Fruit fly (Drosophila melanogaster) whole organism, prepupa: Measurements from ENCODE around the gene APC4.

ENCODE experiments used
- Blimp-1 ChIP-seq: fragments of 200-800 bp; sonication (Bioruptor generic); optimal IDR thresholded peaks from 3 replicates; lab custom pipeline; 2017; ENCODE audit warnings: missing biosample characterization, missing genetic modification characterization, mild to moderate bottlenecking, moderate library complexity, missing genetic modification reagents
- CG11294 ChIP-seq: fragments of 200-800 bp; sonication (Bioruptor generic); IDR thresholded peaks from 2 replicates; pipeline ENCODE4 v1.3.6; 2022; ENCODE audit warnings: missing biosample characterization, missing genetic modification characterization
- CG11902 ChIP-seq: fragments of 200-800 bp; sonication (Bioruptor generic); optimal IDR thresholded peaks from 3 replicates; lab custom pipeline; 2016; ENCODE audit warnings: missing biosample characterization, missing genetic modification characterization
- CG1621 ChIP-seq: fragments of 200-800 bp; sonication (Bioruptor generic); optimal IDR thresholded peaks from 3 replicates; lab custom pipeline; 2018; ENCODE audit warnings: missing biosample characterization, mild to moderate bottlenecking, missing genetic modification characterization
- CG16779 ChIP-seq: fragments of 200-800 bp; sonication (Bioruptor generic); optimal IDR thresholded peaks from 3 replicates; lab custom pipeline; 2017; ENCODE audit warnings: missing biosample characterization, mild to moderate bottlenecking, missing genetic modification characterization
- CG34406 ChIP-seq: fragments of 200-800 bp; sonication (Bioruptor generic); optimal IDR thresholded peaks from 3 replicates; lab custom pipeline; 2016; ENCODE audit warnings: missing biosample characterization, missing genetic modification characterization
- CG3919 ChIP-seq: fragments of 200-800 bp; sonication (Bioruptor generic); optimal IDR thresholded peaks from 3 replicates; lab custom pipeline; 2016; ENCODE audit warnings: missing biosample characterization, missing genetic modification characterization
- CG4318 ChIP-seq: fragments of 200-800 bp; sonication (Bioruptor generic); optimal IDR thresholded peaks from 3 replicates; lab custom pipeline; 2017; ENCODE audit warnings: missing biosample characterization, mild to moderate bottlenecking, missing genetic modification characterization
- CG6163 ChIP-seq: fragments of 200-800 bp; sonication (Bioruptor generic); IDR thresholded peaks from 3 replicates; pipeline ENCODE4 v1.3.6; 2022; ENCODE audit warnings: missing biosample characterization, missing genetic modification characterization
- CG6792 ChIP-seq: fragments of 200-800 bp; sonication (Bioruptor generic); optimal IDR thresholded peaks from 3 replicates; lab custom pipeline; 2016; ENCODE audit warnings: missing biosample characterization, missing genetic modification characterization
- CG6808 ChIP-seq: fragments of 200-800 bp; sonication (Bioruptor generic); optimal IDR thresholded peaks from 3 replicates; lab custom pipeline; 2017; ENCODE audit warnings: missing biosample characterization, missing genetic modification characterization, mild to moderate bottlenecking, moderate library complexity, missing genetic modification reagents
- CG6854 ChIP-seq: fragments of 200-800 bp; sonication (Bioruptor generic); optimal IDR thresholded peaks from 2 replicates; lab custom pipeline; 2017; ENCODE audit warnings: missing biosample characterization, mild to moderate bottlenecking, missing genetic modification characterization
- CG7368 ChIP-seq: fragments of 200-800 bp; sonication (Bioruptor generic); optimal IDR thresholded peaks from 3 replicates; lab custom pipeline; 2016; ENCODE audit warnings: missing biosample characterization, missing genetic modification characterization
- CG8319 ChIP-seq: fragments of 200-800 bp; sonication (Bioruptor generic); optimal IDR thresholded peaks from 3 replicates; lab custom pipeline; 2016; ENCODE audit warnings: missing biosample characterization, missing genetic modification characterization
- CG8632 ChIP-seq: fragments of 200-800 bp; sonication (Bioruptor generic); optimal IDR thresholded peaks from 3 replicates; lab custom pipeline; 2016; ENCODE audit warnings: missing biosample characterization, missing genetic modification characterization
- CG9139 ChIP-seq: fragments of 200-800 bp; sonication (Bioruptor generic); optimal IDR thresholded peaks from 3 replicates; lab custom pipeline; 2017; ENCODE audit warnings: missing biosample characterization, mild to moderate bottlenecking, missing genetic modification characterization
- Eip78C ChIP-seq: fragments of 200-800 bp; sonication (Bioruptor generic); peaks from one replicate; lab custom pipeline; 2016; ENCODE audit warnings: missing biosample characterization, missing genetic modification characterization
- Eip93F ChIP-seq: fragments of 200-800 bp; sonication (Bioruptor generic); optimal IDR thresholded peaks from 2 replicates; lab custom pipeline; 2016; ENCODE audit warnings: missing biosample characterization, mild to moderate bottlenecking, missing genetic modification characterization
- Ets21C ChIP-seq: fragments of 200-800 bp; sonication (Bioruptor generic); optimal IDR thresholded peaks from 3 replicates; lab custom pipeline; 2016; ENCODE audit warnings: missing biosample characterization, missing genetic modification characterization
- Ets96B ChIP-seq: fragments of 200-800 bp; optimal IDR thresholded peaks from 2 replicates; lab custom pipeline; 2019; ENCODE audit warnings: missing biosample characterization, mild to moderate bottlenecking, missing genetic modification characterization, moderate library complexity
- Gug ChIP-seq: fragments of 200-800 bp; sonication (Bioruptor generic); IDR thresholded peaks from 2 replicates; pipeline ENCODE4 v1.3.6; 2022; ENCODE audit warnings: missing biosample characterization, missing genetic modification characterization
- Hr38 ChIP-seq: sonication (Bioruptor generic); optimal IDR thresholded peaks from 2 replicates; lab custom pipeline; 2016; ENCODE audit warnings: missing biosample characterization, missing genetic modification characterization
- Hr39 ChIP-seq: fragments of 200-800 bp; sonication (Bioruptor generic); optimal IDR thresholded peaks from 2 replicates; lab custom pipeline; 2016; ENCODE audit warnings: missing biosample characterization, missing genetic modification characterization
- Hr4 ChIP-seq: fragments of 200-800 bp; sonication (Bioruptor generic); optimal IDR thresholded peaks from 3 replicates; lab custom pipeline; 2016; ENCODE audit warnings: missing biosample characterization, missing genetic modification characterization
- Lpt ChIP-seq: fragments of 200-800 bp; sonication (Bioruptor generic); optimal IDR thresholded peaks from 3 replicates; lab custom pipeline; 2016; ENCODE audit warnings: missing biosample characterization, missing genetic modification characterization
- Met ChIP-seq: fragments of 200-800 bp; sonication (Bioruptor generic); optimal IDR thresholded peaks from 3 replicates; lab custom pipeline; 2016; ENCODE audit warnings: missing biosample characterization, missing genetic modification characterization
- OdsH ChIP-seq: fragments of 200-800 bp; sonication (Bioruptor generic); optimal IDR thresholded peaks from 3 replicates; lab custom pipeline; 2016; ENCODE audit warnings: missing biosample characterization, missing genetic modification characterization
- Sox102F ChIP-seq: fragments of 200-800 bp; sonication (Bioruptor generic); optimal IDR thresholded peaks from 2 replicates; lab custom pipeline; 2016; ENCODE audit warnings: missing biosample characterization, mild to moderate bottlenecking, missing genetic modification characterization
- Sox15 ChIP-seq: fragments of 200-800 bp; sonication (Bioruptor generic); optimal IDR thresholded peaks from 3 replicates; lab custom pipeline; 2016; ENCODE audit warnings: missing biosample characterization, missing genetic modification characterization
- acj6 ChIP-seq: fragments of 200-800 bp; sonication (Bioruptor generic); optimal IDR thresholded peaks from 3 replicates; lab custom pipeline; 2016; ENCODE audit warnings: missing biosample characterization, missing genetic modification characterization
- cyc ChIP-seq: fragments of 200-800 bp; sonication (Bioruptor generic); optimal IDR thresholded peaks from 3 replicates; lab custom pipeline; 2016; ENCODE audit warnings: missing biosample characterization, missing genetic modification characterization
- dsx ChIP-seq: fragments of 200-800 bp; optimal IDR thresholded peaks from 3 replicates; lab custom pipeline; 2019; ENCODE audit warnings: missing biosample characterization, mild to moderate bottlenecking, missing genetic modification characterization, moderate library complexity; ENCODE audit not compliant: poor library complexity, severe bottlenecking
- fd59A ChIP-seq: fragments of 200-800 bp; sonication (Bioruptor generic); optimal IDR thresholded peaks from 2 replicates; lab custom pipeline; 2017; ENCODE audit warnings: missing biosample characterization, mild to moderate bottlenecking, missing genetic modification characterization, missing genetic modification reagents
- fd85E ChIP-seq: fragments of 200-800 bp; sonication (Bioruptor generic); optimal IDR thresholded peaks from 3 replicates; lab custom pipeline; 2016; ENCODE audit warnings: missing biosample characterization, missing genetic modification characterization
- fkh ChIP-seq: fragments of 200-800 bp; sonication (Bioruptor generic); optimal IDR thresholded peaks from 3 replicates; lab custom pipeline; 2017; ENCODE audit warnings: missing biosample characterization, mild to moderate bottlenecking, missing genetic modification characterization, moderate library complexity
- lz ChIP-seq: fragments of 200-800 bp; sonication (Bioruptor generic); optimal IDR thresholded peaks from 3 replicates; lab custom pipeline; 2016; ENCODE audit warnings: missing biosample characterization, missing genetic modification characterization
- net ChIP-seq: fragments of 200-800 bp; sonication (Bioruptor generic); optimal IDR thresholded peaks from 3 replicates; lab custom pipeline; 2016; ENCODE audit warnings: missing biosample characterization, missing genetic modification characterization
- pdm3 ChIP-seq: fragments of 200-800 bp; sonication (Bioruptor generic); optimal IDR thresholded peaks from 3 replicates; lab custom pipeline; 2016; ENCODE audit warnings: missing biosample characterization, missing genetic modification characterization
- salr ChIP-seq, 2 experiments: fragments of 200-800 bp; sonication (Bioruptor generic); optimal IDR thresholded peaks; 3 replicates each; lab custom pipeline; 2016 to 2018; ENCODE audit warnings: missing biosample characterization in 2 of 2, missing genetic modification characterization in 2 of 2, mild to moderate bottlenecking in 1 of 2
- ss ChIP-seq, 2 experiments: fragments of 200-800 bp; sonication (Bioruptor generic); optimal IDR thresholded peaks; 2 replicates in 1 of 2; 3 replicates in 1 of 2; lab custom pipeline; 2017 to 2018; ENCODE audit warnings: mild to moderate bottlenecking in 2 of 2, missing biosample characterization in 2 of 2, missing genetic modification characterization in 2 of 2, moderate library complexity in 1 of 2
- vri ChIP-seq: fragments of 200-800 bp; sonication (Bioruptor generic); optimal IDR thresholded peaks from 3 replicates; lab custom pipeline; 2016; ENCODE audit warnings: missing biosample characterization, mild to moderate bottlenecking, missing genetic modification characterization

The APC4 gene

DNA sequence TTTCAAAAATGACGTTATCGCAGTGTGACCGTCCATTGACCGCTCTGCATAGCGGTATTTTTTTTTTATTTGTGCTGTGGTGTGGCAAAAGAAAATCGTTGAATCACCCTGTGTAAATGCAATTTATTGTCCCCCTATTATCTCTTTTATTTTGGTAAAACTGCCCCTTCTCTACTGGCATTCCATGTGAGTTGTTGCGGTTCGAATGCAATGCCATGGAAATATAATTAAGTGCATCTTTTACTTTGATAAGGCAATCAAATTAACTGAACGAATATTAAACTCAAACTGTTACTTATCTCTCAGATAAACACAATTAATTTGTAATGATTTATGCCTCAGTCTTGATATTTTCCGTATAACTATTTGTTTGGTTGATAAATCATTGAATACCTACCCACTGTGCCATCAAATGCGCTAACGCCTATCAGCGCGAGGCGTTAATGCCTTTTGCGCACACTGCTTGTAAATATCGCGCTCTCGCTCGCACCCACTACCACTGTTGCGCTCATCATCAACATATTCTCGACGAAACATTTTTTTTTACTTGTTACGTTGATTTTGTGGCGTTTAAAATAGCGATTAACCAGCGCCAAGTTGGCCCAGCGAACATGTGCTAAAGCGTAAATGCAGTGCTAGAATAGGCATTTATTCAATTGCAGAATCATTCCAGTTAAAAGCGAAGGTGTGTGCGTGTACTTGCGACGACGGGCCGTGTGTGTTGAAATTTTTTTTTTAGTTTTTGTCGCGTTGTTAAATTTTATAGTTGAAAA lies 26.5 kb downstream of the APC4 start (continued):
- TF ChIP-seq CG6854 (GFP tag; lab: Kevin White, UChicago) (peak; percentile 19), CG6808 (GFP tag; lab: Kevin White, UChicago) (no peak), ss (GFP tag; optimal IDR thresholded peaks at IDR 0.05; lab: Kevin White, UChicago) (peak in 1 of 2 experiments; percentile 25), CG11902 (peak; percentile 37), CG6163 (GFP tag; lab: Robert Waterston, UW) (peak; percentile 22; the same call in 1 of the 3 replicates), salr (GFP tag; optimal IDR thresholded peaks at IDR 0.05; lab: Kevin White, UChicago) (peak; percentile 1 to 46), fd59A (GFP tag; lab: Kevin White, UChicago) (no peak), Blimp-1 (GFP tag; lab: Kevin White, UChicago) (no peak), Gug (peak; percentile 18; the same call in 1 of the 2 replicates), CG7368 (GFP tag; lab: Kevin White, UChicago) (no peak), vri (no peak), CG11294 (GFP tag; lab: Robert Waterston, UW) (no peak), lz (GFP tag; lab: Kevin White, UChicago) (peak; percentile 55), Lpt (GFP tag; lab: Kevin White, UChicago) (no peak), Hr39 (GFP tag; lab: Kevin White, UChicago) (peak; percentile 71), CG6792 (peak; percentile 42), CG8632 (GFP tag; lab: Kevin White, UChicago) (peak; percentile 46), Met (GFP tag; lab: Kevin White, UChicago) (peak; percentile 65), CG16779 (no peak), Ets96B (tag; lab: Kevin White, UChicago) (peak; percentile 23), CG1621 (tag; lab: Kevin White, UChicago) (peak; percentile 16), CG34406 (peak; percentile 21), Ets21C (GFP tag; lab: Kevin White, UChicago) (peak; percentile 61), Sox15 (GFP tag; lab: Kevin White, UChicago) (peak; percentile 53), cyc (GFP tag; lab: Kevin White, UChicago) (peak; percentile 61), Hr4 (GFP tag; lab: Kevin White, UChicago) (no peak), fkh (GFP tag; lab: Kevin White, UChicago) (peak; percentile 75)

DNA sequence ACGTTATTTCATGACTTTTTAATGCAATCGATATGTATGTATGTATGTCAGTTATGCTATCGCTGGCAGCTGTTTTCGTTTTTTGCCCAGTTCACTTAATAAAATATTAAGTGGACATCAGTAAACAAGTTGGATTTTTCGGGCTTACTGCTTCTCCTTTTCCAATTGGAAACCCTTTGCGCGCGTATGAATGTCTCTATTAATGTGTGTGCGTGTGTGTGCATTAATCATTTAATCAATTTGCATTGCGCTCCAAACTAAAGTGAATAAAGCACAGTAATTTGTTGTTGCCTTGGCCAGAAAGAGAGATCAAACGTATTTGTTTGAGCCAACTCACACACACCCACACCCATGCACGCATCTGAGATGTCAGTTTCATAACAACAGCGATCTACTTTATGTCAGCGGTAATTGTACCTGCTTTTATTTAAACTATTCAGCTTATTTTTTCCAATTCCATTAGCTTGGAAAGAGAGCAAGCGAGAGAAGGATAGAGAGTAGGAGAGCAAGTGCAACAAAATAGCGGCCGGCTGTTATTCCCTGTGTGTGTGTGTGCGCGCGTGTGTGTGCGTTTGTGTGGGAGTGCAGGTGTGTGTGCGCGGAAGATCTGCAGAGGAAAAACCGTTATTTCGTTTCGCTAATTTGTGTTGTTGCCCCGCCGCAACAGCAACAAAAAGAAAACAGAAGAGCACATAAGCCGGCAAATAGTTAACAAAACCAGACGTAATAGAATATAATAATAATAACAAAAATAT lies 27.6 kb downstream of the APC4 start:
- TF ChIP-seq Eip78C (peak; percentile 40), CG6808 (GFP tag; lab: Kevin White, UChicago) (no peak), dsx (peak; percentile 91)

DNA sequence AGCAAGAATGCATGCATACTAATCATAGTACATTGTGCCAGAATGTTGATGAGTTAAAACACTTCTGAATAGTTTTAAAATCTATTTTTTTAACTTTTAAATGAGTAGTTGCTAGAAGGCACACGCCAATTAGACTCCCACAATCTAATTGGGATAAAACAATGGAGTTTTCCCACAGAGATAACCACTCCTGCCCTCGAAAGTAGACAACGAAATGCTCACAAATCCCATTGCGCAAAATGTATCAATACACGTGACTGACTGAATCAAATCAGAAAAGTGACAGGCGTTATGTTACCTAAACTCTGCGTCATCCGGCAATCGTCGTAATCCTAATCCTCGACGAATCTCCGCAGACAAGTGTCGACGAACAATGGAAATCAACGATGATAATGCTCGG lies 35.1 kb downstream of the APC4 start:
- TF ChIP-seq Eip93F (GFP tag; lab: Kevin White, UChicago), result no peak
- no peak for TF ChIP-seq vri
- TF ChIP-seq Eip78C, result no peak
- no peak for TF ChIP-seq fd85E (GFP tag; lab: Kevin White, UChicago)

DNA sequence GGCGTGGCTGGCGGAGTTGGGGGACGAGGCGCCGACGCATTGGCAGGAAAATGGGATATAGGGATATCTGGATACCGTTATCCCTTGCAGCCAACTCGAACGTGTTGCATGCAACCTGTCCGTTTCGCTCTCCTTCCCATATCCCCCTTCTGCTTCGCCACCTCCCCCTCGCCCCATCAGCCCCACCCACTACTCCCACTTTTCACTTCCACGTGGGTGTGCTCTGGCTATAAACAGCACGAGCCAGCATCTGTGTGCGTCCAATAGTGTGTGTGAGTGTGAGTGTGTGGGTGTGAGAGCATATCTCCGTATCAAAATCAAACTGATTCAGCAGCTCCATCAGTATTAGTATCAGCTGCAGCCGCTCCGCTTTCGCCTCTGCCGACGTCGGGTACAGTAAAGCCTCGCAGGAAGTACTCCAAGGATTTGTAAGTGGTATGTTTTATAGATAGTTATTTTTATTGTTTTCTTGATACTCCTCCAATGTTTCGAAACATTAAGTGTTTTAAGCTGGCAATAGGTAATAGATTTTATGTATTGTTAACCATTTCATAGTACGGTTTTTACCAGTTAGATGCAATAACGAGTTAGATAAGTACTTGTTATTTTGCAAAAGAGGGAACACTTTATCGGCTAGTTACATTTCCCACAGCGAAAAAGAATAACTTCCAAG lies 36.4 kb downstream of the APC4 start:
- no peak for TF ChIP-seq net (GFP tag; lab: Kevin White, UChicago)
- no peak for TF ChIP-seq salr (GFP tag; optimal IDR thresholded peaks at IDR 0.05; lab: Kevin White, UChicago)
- peak; percentile 58 for TF ChIP-seq Hr4 (GFP tag; lab: Kevin White, UChicago)
- TF ChIP-seq Ets21C (GFP tag; lab: Kevin White, UChicago), result no peak
- peak; percentile 87 for TF ChIP-seq Eip78C
- no peak for TF ChIP-seq acj6 (GFP tag; lab: Kevin White, UChicago)
- TF ChIP-seq CG3919 (GFP tag; lab: Kevin White, UChicago), result peak; percentile 22
- no peak for TF ChIP-seq CG9139 (GFP tag; lab: Kevin White, UChicago)
- TF ChIP-seq dsx, result no peak
- TF ChIP-seq CG4318 (GFP tag; lab: Kevin White, UChicago), result no peak
- TF ChIP-seq Sox102F (GFP tag; lab: Kevin White, UChicago), result no peak
- TF ChIP-seq lz (GFP tag; lab: Kevin White, UChicago), result no peak
- no peak for TF ChIP-seq CG8319 (GFP tag; lab: Kevin White, UChicago)
- TF ChIP-seq OdsH (GFP tag; lab: Kevin White, UChicago), result no peak
- TF ChIP-seq CG34406, result no peak
- 0 out of 3 replicates have a peak, but pooled peaks have one; percentile 27 for TF ChIP-seq CG6163 (GFP tag; lab: Robert Waterston, UW)
- TF ChIP-seq CG7368 (GFP tag; lab: Kevin White, UChicago), result no peak
- no peak for TF ChIP-seq Hr38
- TF ChIP-seq Ets96B (tag; lab: Kevin White, UChicago), result peak; percentile 12
- TF ChIP-seq Lpt (GFP tag; lab: Kevin White, UChicago), result no peak
- no peak for TF ChIP-seq pdm3
